Worm (Caenorhabditis elegans) whole organism, L4/young adult: ENCODE results near the gene C08E8.10.

Experiments
- W03F9.2 ChIP-seq: fragments of 150-350 bp; optimal IDR thresholded peaks from 2 replicates; lab custom pipeline; 2014; ENCODE audit warnings: missing biosample characterization, missing genetic modification characterization
- dao-5 ChIP-seq: sonication (generic microtip); optimal IDR thresholded peaks from 2 replicates; lab custom pipeline; 2016; ENCODE audit warnings: missing genotype, missing genetic modification characterization, moderate library complexity, missing compliant biosample characterization
- him-1 ChIP-seq: sonication (generic microtip); optimal IDR thresholded peaks from 2 replicates; lab custom pipeline; 2016; ENCODE audit warnings: missing genotype, missing genetic modification reagents, missing genetic modification characterization, missing compliant biosample characterization

DNA sequence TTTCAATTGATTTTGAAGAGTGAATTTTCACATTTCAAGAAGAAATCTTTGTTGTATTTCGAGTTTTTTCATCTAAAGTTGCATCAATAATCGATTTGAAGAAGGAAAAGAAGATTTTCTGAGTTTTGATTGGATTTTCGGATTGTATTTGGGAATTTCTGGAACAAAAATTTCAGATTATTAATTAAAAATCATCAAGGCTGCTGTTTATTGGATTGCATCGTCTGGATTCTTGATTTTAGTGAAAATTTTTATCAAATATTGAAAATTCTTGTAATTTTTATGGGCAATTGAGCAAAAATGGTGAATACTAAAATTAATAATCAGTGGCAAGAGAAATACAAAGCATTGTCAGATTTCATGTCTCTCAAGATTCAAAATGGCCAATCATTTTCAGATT is 41.2 kb downstream of the C08E8.10 start, which contains the start of gene Y51A2A.5:
- TF ChIP-seq W03F9.2 (tag; lab: Kevin White, UChicago) (no peak), him-1 (tag; lab: Kevin White, UChicago) (no peak), dao-5 (tag; lab: Kevin White, UChicago) (no peak)
